Worm (Caenorhabditis elegans) whole organism, L4/young adult: ENCODE data around the gene daf-37.

ENCODE experiments used
- W03F9.2 ChIP-seq: fragments of 150-350 bp; optimal IDR thresholded peaks from 2 replicates; lab custom pipeline; 2014; ENCODE audit warnings: missing biosample characterization, missing genetic modification characterization
- dao-5 ChIP-seq: sonication (generic microtip); optimal IDR thresholded peaks from 2 replicates; lab custom pipeline; 2016; ENCODE audit warnings: missing genotype, missing genetic modification characterization, moderate library complexity, missing compliant biosample characterization
- him-1 ChIP-seq: sonication (generic microtip); optimal IDR thresholded peaks from 2 replicates; lab custom pipeline; 2016; ENCODE audit warnings: missing genotype, missing genetic modification reagents, missing genetic modification characterization, missing compliant biosample characterization

Gene daf-37

ce11 chrII:6165152-6165551 is 42.9 kb downstream of the daf-37 start:
- TF ChIP-seq W03F9.2 (tag; lab: Kevin White, UChicago) (no peak), him-1 (tag; lab: Kevin White, UChicago) (no peak), dao-5 (no peak)

ce11 chrII:6160994-6161393 is 47.0 kb downstream of the daf-37 start, which contains the start of gene exp-1:
TSS of gene exp-1 (minus strand) at chrII:6161094.
- TF ChIP-seq W03F9.2 (tag; lab: Kevin White, UChicago) (no peak), dao-5 (no peak), him-1 (tag; lab: Kevin White, UChicago) (no peak)

DNA sequence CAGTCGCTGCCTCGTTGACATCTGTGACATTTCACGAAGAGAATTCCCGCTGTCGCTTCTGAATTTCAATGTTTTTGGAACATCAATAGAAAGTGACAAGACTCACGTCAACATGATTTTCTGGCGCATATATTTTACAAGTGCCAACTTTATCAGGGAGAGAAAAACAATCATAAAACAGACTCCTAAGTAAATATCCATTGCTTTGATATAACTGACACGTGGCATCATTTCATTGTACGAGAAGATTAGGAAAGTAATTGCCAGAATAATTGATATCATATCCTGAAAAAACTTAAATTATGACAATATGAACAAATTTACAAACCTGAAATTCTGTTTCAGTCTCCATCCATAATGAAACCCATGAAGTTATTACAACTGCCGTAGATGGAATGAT is 49.9 kb downstream of the daf-37 start:
- TF ChIP-seq W03F9.2 (tag; lab: Kevin White, UChicago) (no peak), dao-5 (no peak), him-1 (tag; lab: Kevin White, UChicago) (no peak)
